Worm (Caenorhabditis elegans) whole organism, L1 larva: ENCODE data around the gene knl-1.

Experiments used
- dsc-1 ChIP-seq: sonication (generic microtip); optimal IDR thresholded peaks from 2 replicates; lab custom pipeline; 2016; ENCODE audit warnings: mild to moderate bottlenecking, missing genetic modification characterization, missing compliant biosample characterization
- efl-1 ChIP-seq, 4 experiments: fragments of 150-350 bp; optimal IDR thresholded peaks in 3 of 4; peaks in 1 of 4; 1 replicate in 1 of 4; 2 replicates in 3 of 4; lab custom pipeline; 2014; ENCODE audit warnings: missing biosample characterization in 2 of 4, missing genetic modification characterization in 2 of 4, missing genetic modification reagents in 2 of 4
- isw-1 ChIP-seq: fragments of 200-800 bp; sonication (Bioruptor generic); IDR thresholded peaks from 2 replicates; pipeline ENCODE4 v1.3.6; 2022; ENCODE audit warnings: missing genetic modification characterization, missing compliant biosample characterization
- lin-14 ChIP-seq: fragments of 200-800 bp; sonication (Bioruptor generic); optimal IDR thresholded peaks from 2 replicates; lab custom pipeline; 2018; ENCODE audit warnings: mild to moderate bottlenecking, missing genetic modification characterization, moderate library complexity, missing compliant biosample characterization
- lin-15B ChIP-seq: fragments of 150-350 bp; sonication (generic microtip); optimal IDR thresholded peaks from 3 replicates; lab custom pipeline; 2014; ENCODE audit warnings: missing biosample characterization, missing genetic modification characterization
- lin-35 ChIP-seq, 2 experiments: fragments of 150-350 bp; optimal IDR thresholded peaks; 2 replicates each; lab custom pipeline; 2014; ENCODE audit warnings: missing biosample characterization in 2 of 2, missing genetic modification characterization in 2 of 2, missing genetic modification reagents in 2 of 2
- nhr-76 ChIP-seq: sonication (generic microtip); optimal IDR thresholded peaks from 2 replicates; lab custom pipeline; 2017; ENCODE audit warnings: missing biosample characterization, missing genetic modification characterization
- pqm-1 ChIP-seq: sonication (generic microtip); optimal IDR thresholded peaks from 3 replicates; lab custom pipeline; 2017; ENCODE audit warnings: missing biosample characterization, missing genetic modification characterization
- snpc-4 ChIP-seq: fragments of 150-350 bp; optimal IDR thresholded peaks from 2 replicates; lab custom pipeline; 2014; ENCODE audit warnings: missing biosample characterization, missing genetic modification characterization
- tlp-1 ChIP-seq: fragments of 150-350 bp; optimal IDR thresholded peaks from 2 replicates; lab custom pipeline; 2014; ENCODE audit warnings: missing biosample characterization, missing genetic modification characterization
- unc-62 ChIP-seq: fragments of 150-350 bp; optimal IDR thresholded peaks from 2 replicates; lab custom pipeline; 2014; ENCODE audit warnings: missing biosample characterization, missing genetic modification reagents, missing genetic modification characterization
- unc-86 ChIP-seq: sonication (generic microtip); optimal IDR thresholded peaks from 2 replicates; lab custom pipeline; 2016; ENCODE audit warnings: missing genetic modification characterization, missing compliant biosample characterization
- ztf-11 ChIP-seq, 2 experiments: sonication (generic microtip); optimal IDR thresholded peaks; 2 replicates each; lab custom pipeline; 2016 to 2017; ENCODE audit warnings: missing genetic modification characterization in 2 of 2, missing biosample characterization in 1 of 2, missing compliant biosample characterization in 1 of 2

- peak in 1 of 2 experiments; percentile 69 for TF ChIP-seq ztf-11 (tag; optimal IDR thresholded peaks at IDR 0.05; lab: Kevin White, UChicago)
- TF ChIP-seq unc-86 (tag; lab: Kevin White, UChicago): peak; percentile 3
- no peak for TF ChIP-seq unc-62 (GFP tag; lab: Kevin White, UChicago)
- TF ChIP-seq pqm-1 (tag; lab: Kevin White, UChicago): no peak
- TF ChIP-seq dsc-1 (tag; lab: Kevin White, UChicago): no peak
- TF ChIP-seq lin-14 (GFP tag; lab: Kevin White, UChicago): no peak
- TF ChIP-seq isw-1: no peak
- TF ChIP-seq nhr-76: no peak
- TF ChIP-seq tlp-1 (tag; lab: Kevin White, UChicago): no peak
- no peak for TF ChIP-seq lin-35 (GFP tag; optimal IDR thresholded peaks at IDR 0.05; lab: Kevin White, UChicago)
- TF ChIP-seq lin-15B (tag; lab: Kevin White, UChicago): no peak
- no peak for TF ChIP-seq snpc-4 (tag; lab: Kevin White, UChicago)
- TF ChIP-seq efl-1 (optimal IDR thresholded peaks at IDR 0.05; lab: Kevin White, UChicago): no peak
- TF ChIP-seq efl-1 (GFP tag; optimal IDR thresholded peaks at IDR 0.05 in 1 of 2; lab: Kevin White, UChicago): no peak
Observed at ce11 chrIII:8283525-8283924, 33.1 kb downstream of the knl-1 start.
